Worm (Caenorhabditis elegans) whole organism, L4 larva: ENCODE data around the gene H04J21.1.

Experiments
- D1046.2 ChIP-seq: fragments of 200-800 bp; sonication (Bioruptor generic); IDR thresholded peaks from 2 replicates; pipeline ENCODE4 v1.3.6; 2022; ENCODE audit warnings: missing genetic modification characterization, missing compliant biosample characterization
- F10B5.3 ChIP-seq: sonication (generic microtip); optimal IDR thresholded peaks from 2 replicates; lab custom pipeline; 2016; ENCODE audit warnings: mild to moderate bottlenecking, missing genetic modification characterization, missing compliant biosample characterization
- F37D6.2 ChIP-seq: sonication (generic microtip); optimal IDR thresholded peaks from 2 replicates; lab custom pipeline; 2016; ENCODE audit warnings: mild to moderate bottlenecking, missing genetic modification characterization, missing compliant biosample characterization
- F44E2.7 ChIP-seq: fragments of 200-800 bp; sonication (Bioruptor generic); IDR thresholded peaks from 2 replicates; pipeline ENCODE4 v2.1.2; 2022; ENCODE audit warnings: missing genetic modification characterization, missing compliant biosample characterization
- T20F7.1 ChIP-seq: fragments of 200-800 bp; sonication (Bioruptor generic); optimal IDR thresholded peaks from 2 replicates; lab custom pipeline; 2018; ENCODE audit warnings: mild to moderate bottlenecking, missing genetic modification characterization, missing compliant biosample characterization
- T26A8.4 ChIP-seq: fragments of 200-800 bp; sonication (Bioruptor generic); IDR thresholded peaks from 2 replicates; pipeline ENCODE4 v1.3.6; 2022; ENCODE audit warnings: missing genetic modification characterization, missing compliant biosample characterization
- Y105C5A.15 ChIP-seq: fragments of 200-800 bp; sonication (Bioruptor generic); IDR thresholded peaks from 2 replicates; pipeline ENCODE4 v1.3.6; 2022; ENCODE audit warnings: missing genetic modification characterization, missing compliant biosample characterization
- Y48G9A.11 ChIP-seq: fragments of 200-800 bp; sonication (Bioruptor generic); IDR thresholded peaks from 2 replicates; pipeline ENCODE4 v1.3.6; 2022; ENCODE audit warnings: missing genetic modification reagents, missing genetic modification characterization, missing compliant biosample characterization
- Y5F2A.4 ChIP-seq: fragments of 200-800 bp; sonication (Bioruptor generic); optimal IDR thresholded peaks from 2 replicates; lab custom pipeline; 2018; ENCODE audit warnings: mild to moderate bottlenecking, missing genetic modification characterization, missing compliant biosample characterization
- ZK337.2 ChIP-seq: fragments of 200-800 bp; sonication (Bioruptor generic); IDR thresholded peaks from 2 replicates; pipeline ENCODE4 v1.3.6; 2022; ENCODE audit warnings: missing genetic modification reagents, missing genetic modification characterization, missing compliant biosample characterization
- aly-2 ChIP-seq: sonication (generic microtip); optimal IDR thresholded peaks from 2 replicates; lab custom pipeline; 2018; ENCODE audit warnings: missing biosample characterization, missing genetic modification characterization
- ama-1 ChIP-seq: fragments of 150-350 bp; optimal IDR thresholded peaks from 2 replicates; lab custom pipeline; 2014; ENCODE audit warnings: inconsistent platforms, mixed read lengths
- attf-4 ChIP-seq: sonication (generic microtip); optimal IDR thresholded peaks from 3 replicates; lab custom pipeline; 2017; ENCODE audit warnings: missing biosample characterization, missing genetic modification characterization
- ceh-20 ChIP-seq: fragments of 200-800 bp; sonication (Bioruptor generic); IDR thresholded peaks from 2 replicates; pipeline ENCODE4 v1.3.6; 2022; ENCODE audit warnings: missing genetic modification reagents, missing genetic modification characterization, missing compliant biosample characterization
- ceh-28 ChIP-seq: fragments of 150-350 bp; optimal IDR thresholded peaks from 2 replicates; lab custom pipeline; 2014; ENCODE audit warnings: missing biosample characterization, missing genetic modification reagents, missing genetic modification characterization
- ceh-32 ChIP-seq: sonication (generic microtip); optimal IDR thresholded peaks from 2 replicates; lab custom pipeline; 2016; ENCODE audit warnings: mild to moderate bottlenecking, missing genetic modification characterization, missing compliant biosample characterization; ENCODE audit not compliant: poor library complexity
- ceh-62 ChIP-seq: sonication (generic microtip); optimal IDR thresholded peaks from 2 replicates; lab custom pipeline; 2017; ENCODE audit warnings: missing biosample characterization, missing genetic modification characterization
- ceh-82 ChIP-seq: sonication (generic microtip); optimal IDR thresholded peaks from 2 replicates; lab custom pipeline; 2017; ENCODE audit warnings: missing biosample characterization, missing genetic modification characterization
- ctbp-1 ChIP-seq: fragments of 200-800 bp; sonication (Bioruptor generic); IDR thresholded peaks from 2 replicates; pipeline ENCODE4 v1.3.6; 2022; ENCODE audit warnings: missing genetic modification reagents, missing genetic modification characterization, missing compliant biosample characterization
- daf-16 ChIP-seq, 3 experiments: sonication (generic microtip); optimal IDR thresholded peaks; 2 replicates each; lab custom pipeline; 2016 to 2017; ENCODE audit warnings: missing genetic modification characterization in 3 of 3, missing genetic modification reagents in 3 of 3, mild to moderate bottlenecking in 2 of 3, missing compliant biosample characterization in 2 of 3, missing biosample characterization in 1 of 3, moderate library complexity in 1 of 3
- daf-19 ChIP-seq: fragments of 200-800 bp; sonication (Bioruptor generic); conservative IDR thresholded peaks from 2 replicates; pipeline ENCODE4 v1.3.6; 2022; ENCODE audit warnings: missing genetic modification characterization, missing compliant biosample characterization
- daf-8 ChIP-seq: fragments of 200-800 bp; sonication (Bioruptor generic); IDR thresholded peaks from 2 replicates; pipeline ENCODE4 v1.3.6; 2022; ENCODE audit warnings: missing genetic modification characterization, missing compliant biosample characterization
- dmd-6 ChIP-seq: fragments of 200-800 bp; sonication (Bioruptor generic); IDR thresholded peaks from 2 replicates; pipeline ENCODE4 v1.3.6; 2022; ENCODE audit warnings: missing genetic modification reagents, missing genetic modification characterization, missing compliant biosample characterization
- dpl-1 ChIP-seq: fragments of 150-350 bp; optimal IDR thresholded peaks from 2 replicates; lab custom pipeline; 2014; ENCODE audit warnings: missing biosample characterization, missing genetic modification reagents, missing genetic modification characterization
- dve-1 ChIP-seq: sonication (generic microtip); optimal IDR thresholded peaks from 2 replicates; lab custom pipeline; 2017; ENCODE audit warnings: antibody characterized with exemption, mild to moderate bottlenecking, missing genetic modification characterization, missing compliant biosample characterization; ENCODE audit not compliant: insufficient read depth
- fos-1 ChIP-seq: fragments of 150-350 bp; optimal IDR thresholded peaks from 2 replicates; lab custom pipeline; 2014; ENCODE audit warnings: missing biosample characterization, missing genetic modification characterization
- gei-8 ChIP-seq: fragments of 200-800 bp; sonication (Bioruptor generic); optimal IDR thresholded peaks from 2 replicates; lab custom pipeline; 2018; ENCODE audit warnings: mild to moderate bottlenecking, missing genetic modification characterization, missing compliant biosample characterization
- hlh-11 ChIP-seq: fragments of 200-800 bp; sonication (Bioruptor generic); optimal IDR thresholded peaks from 2 replicates; lab custom pipeline; 2018; ENCODE audit warnings: mild to moderate bottlenecking, missing genetic modification characterization, missing compliant biosample characterization
- hmg-1.1 ChIP-seq: fragments of 200-800 bp; sonication (Bioruptor generic); IDR thresholded peaks from 2 replicates; pipeline ENCODE4 v1.3.6; 2022; ENCODE audit warnings: missing genetic modification reagents, missing genetic modification characterization, missing compliant biosample characterization
- lin-15B ChIP-seq: fragments of 150-350 bp; sonication (generic microtip); optimal IDR thresholded peaks from 3 replicates; lab custom pipeline; 2014; ENCODE audit warnings: missing biosample characterization, missing genetic modification characterization
- lin-39 ChIP-seq: fragments of 150-350 bp; optimal IDR thresholded peaks from 2 replicates; lab custom pipeline; 2014; ENCODE audit warnings: missing biosample characterization, missing genetic modification reagents, missing genetic modification characterization
- lir-3 ChIP-seq: sonication (generic microtip); optimal IDR thresholded peaks from 2 replicates; lab custom pipeline; 2016; ENCODE audit warnings: mild to moderate bottlenecking, missing genetic modification characterization, missing compliant biosample characterization
- madf-5 ChIP-seq, 2 experiments: fragments of 200-800 bp; sonication (Bioruptor generic); IDR thresholded peaks; 2 replicates each; pipeline ENCODE4 v1.3.6; 2022; ENCODE audit warnings: missing compliant biosample characterization in 2 of 2, missing genetic modification characterization in 2 of 2
- mep-1 ChIP-seq: fragments of 150-350 bp; sonication (generic microtip); optimal IDR thresholded peaks from 3 replicates; lab custom pipeline; 2014; ENCODE audit warnings: missing biosample characterization, missing genetic modification characterization
- mes-2 ChIP-seq: sonication (generic microtip); optimal IDR thresholded peaks from 2 replicates; lab custom pipeline; 2016; ENCODE audit warnings: missing genotype, mild to moderate bottlenecking, missing genetic modification characterization, missing compliant biosample characterization; ENCODE audit not compliant: poor library complexity, severe bottlenecking
- nhr-102 ChIP-seq: sonication (generic microtip); optimal IDR thresholded peaks from 2 replicates; lab custom pipeline; 2016; ENCODE audit warnings: mild to moderate bottlenecking, missing genetic modification characterization, moderate library complexity, missing compliant biosample characterization
- nhr-11 ChIP-seq: fragments of 150-350 bp; optimal IDR thresholded peaks from 2 replicates; lab custom pipeline; 2014; ENCODE audit warnings: missing biosample characterization, missing genetic modification characterization
- nhr-25 ChIP-seq: sonication (generic microtip); optimal IDR thresholded peaks from 2 replicates; lab custom pipeline; 2017; ENCODE audit warnings: missing genetic modification characterization, mild to moderate bottlenecking, missing compliant biosample characterization, antibody characterized with exemption, moderate library complexity, borderline replicate concordance; ENCODE audit not compliant: insufficient read depth
- nhr-41 ChIP-seq: fragments of 200-800 bp; sonication (Bioruptor generic); IDR thresholded peaks from 2 replicates; pipeline ENCODE4 v1.3.6; 2022; ENCODE audit warnings: missing genetic modification reagents, missing genetic modification characterization, missing compliant biosample characterization
- nhr-48 ChIP-seq: sonication (generic microtip); optimal IDR thresholded peaks from 2 replicates; lab custom pipeline; 2016; ENCODE audit warnings: mild to moderate bottlenecking, missing genetic modification characterization, missing compliant biosample characterization
- nhr-76 ChIP-seq: fragments of 150-350 bp; optimal IDR thresholded peaks from 2 replicates; lab custom pipeline; 2014; ENCODE audit warnings: missing biosample characterization, missing genetic modification characterization
- pqm-1 ChIP-seq: sonication (generic microtip); optimal IDR thresholded peaks from 2 replicates; lab custom pipeline; 2017; ENCODE audit warnings: missing biosample characterization, missing genetic modification characterization
- rbr-2 ChIP-seq: sonication (generic microtip); optimal IDR thresholded peaks from 2 replicates; lab custom pipeline; 2016; ENCODE audit warnings: missing genotype, missing genetic modification characterization, missing compliant biosample characterization
- set-16 ChIP-seq: fragments of 200-800 bp; sonication (Bioruptor generic); IDR thresholded peaks from 2 replicates; pipeline ENCODE4 v1.3.6; 2022; ENCODE audit warnings: missing genetic modification reagents, missing genetic modification characterization, missing compliant biosample characterization
- skn-1 ChIP-seq: fragments of 150-350 bp; optimal IDR thresholded peaks from 2 replicates; lab custom pipeline; 2014; ENCODE audit warnings: missing biosample characterization, missing genetic modification characterization
- snpc-1.2 ChIP-seq: fragments of 200-800 bp; sonication (Bioruptor generic); IDR thresholded peaks from 2 replicates; pipeline ENCODE4 v1.3.6; 2022; ENCODE audit warnings: missing genetic modification reagents, missing genetic modification characterization, missing compliant biosample characterization
- tra-1 ChIP-seq: fragments of 200-800 bp; sonication (Bioruptor generic); IDR thresholded peaks from 2 replicates; pipeline ENCODE4 v1.3.6; 2022; ENCODE audit warnings: missing genetic modification reagents, missing genetic modification characterization, missing compliant biosample characterization
- unc-39 ChIP-seq: sonication (generic microtip); optimal IDR thresholded peaks from 2 replicates; lab custom pipeline; 2017; ENCODE audit warnings: missing biosample characterization, missing genetic modification characterization
- vab-7 ChIP-seq: fragments of 200-800 bp; sonication (Bioruptor generic); IDR thresholded peaks from 2 replicates; pipeline ENCODE4 v1.3.6; 2022; ENCODE audit warnings: missing genetic modification reagents, missing genetic modification characterization, missing compliant biosample characterization
- zag-1 ChIP-seq: fragments of 150-350 bp; optimal IDR thresholded peaks from 2 replicates; lab custom pipeline; 2014; ENCODE audit warnings: missing biosample characterization, missing genetic modification characterization
- zfp-3 ChIP-seq: fragments of 200-800 bp; sonication (Bioruptor generic); conservative IDR thresholded peaks from 2 replicates; pipeline ENCODE4 v1.3.6; 2022; ENCODE audit warnings: missing genetic modification reagents, missing genetic modification characterization, missing compliant biosample characterization
- ztf-7 ChIP-seq: fragments of 150-350 bp; optimal IDR thresholded peaks from 2 replicates; lab custom pipeline; 2014; ENCODE audit warnings: missing biosample characterization, missing genetic modification characterization

Gene H04J21.1

ce11 chrIII:2418159-2418658 lies 46.4 kb upstream of the H04J21.1 start, which contains the start of the genes W04B5.5 and W04B5.3 (continued):
- TF ChIP-seq attf-4 (no peak), nhr-48 (tag; lab: Kevin White, UChicago) (no peak), T20F7.1 (GFP tag; lab: Kevin White, UChicago) (no peak), mes-2 (peak; percentile 63), zfp-3 (GFP tag; lab: Robert Waterston, UW) (no peak), nhr-11 (tag; lab: Kevin White, UChicago) (no peak), ceh-82 (tag; lab: Kevin White, UChicago) (no peak), lin-15B (no peak), zag-1 (no peak), T26A8.4 (GFP tag; lab: Robert Waterston, UW) (no peak), ceh-20 (GFP tag; lab: Robert Waterston, UW) (no peak), daf-8 (GFP tag; lab: Robert Waterston, UW) (no peak), daf-19 (no peak), F44E2.7 (no peak), lin-39 (tag; lab: Kevin White, UChicago) (no peak), gei-8 (no peak), ceh-28 (tag; lab: Kevin White, UChicago) (no peak), fos-1 (no peak), D1046.2 (no peak), skn-1 (tag; lab: Kevin White, UChicago) (no peak), lir-3 (tag; lab: Kevin White, UChicago) (no peak), Y105C5A.15 (no peak), F10B5.3 (tag; lab: Kevin White, UChicago) (no peak), ZK337.2 (GFP tag; lab: Robert Waterston, UW) (no peak), ztf-7 (tag; lab: Kevin White, UChicago) (no peak), ceh-62 (tag; lab: Kevin White, UChicago) (no peak), hmg-1.1 (GFP tag; lab: Robert Waterston, UW) (no peak), mep-1 (tag; lab: Kevin White, UChicago) (peak; percentile 37), ctbp-1 (GFP tag; lab: Robert Waterston, UW) (no peak), rbr-2 (no peak), set-16 (no peak), nhr-25 (tag; lab: Kevin White, UChicago) (no peak), nhr-76 (tag; lab: Kevin White, UChicago) (no peak), hlh-11 (tag; lab: Kevin White, UChicago) (peak; percentile 57), tra-1 (GFP tag; lab: Robert Waterston, UW) (no peak), aly-2 (tag; lab: Kevin White, UChicago) (no peak), Y5F2A.4 (no peak), ceh-32 (no peak), dve-1 (peak; percentile 67), ama-1 (lab: Kevin White, UChicago) (no peak), pqm-1 (tag; lab: Kevin White, UChicago) (peak; percentile 80), nhr-41 (GFP tag; lab: Robert Waterston, UW) (no peak), dpl-1 (peak; percentile 94), madf-5 (GFP tag; IDR thresholded peaks at IDR 0.05; lab: Robert Waterston, UW) (no peak), dmd-6 (peak; percentile 59), daf-16 (GFP tag; optimal IDR thresholded peaks at IDR 0.05; lab: Kevin White, UChicago) (peak in 1 of 2 experiments; percentile 23), daf-16 (tag; optimal IDR thresholded peaks at IDR 0.05; lab: Kevin White, UChicago) (peak; percentile 97), Y48G9A.11 (GFP tag; lab: Robert Waterston, UW) (peak; percentile 62), vab-7 (GFP tag; lab: Robert Waterston, UW) (no peak), nhr-102 (tag; lab: Kevin White, UChicago) (no peak), snpc-1.2 (no peak), unc-39 (no peak), F37D6.2 (no peak)
